Fruit fly (Drosophila melanogaster) whole organism, adult: ENCODE results near the gene Osi5.

Experiments used
- CG11617 ChIP-seq: fragments of 200-800 bp; sonication (Bioruptor generic); optimal IDR thresholded peaks from 2 replicates; lab custom pipeline; 2017; ENCODE audit warnings: mild to moderate bottlenecking, missing biosample characterization, missing genetic modification reagents, missing genetic modification characterization
- CG12768 ChIP-seq: fragments of 200-800 bp; sonication (Bioruptor generic); optimal IDR thresholded peaks from 2 replicates; lab custom pipeline; 2017; ENCODE audit warnings: missing biosample characterization, missing genetic modification characterization, mild to moderate bottlenecking, moderate library complexity, missing genetic modification reagents
- CG14711 ChIP-seq: fragments of 200-800 bp; sonication (Bioruptor generic); optimal IDR thresholded peaks from 2 replicates; lab custom pipeline; 2018; ENCODE audit warnings: missing biosample characterization, mild to moderate bottlenecking, missing genetic modification characterization, moderate library complexity
- CG1620 ChIP-seq: fragments of 200-800 bp; sonication (Bioruptor generic); optimal IDR thresholded peaks from 2 replicates; lab custom pipeline; 2016; ENCODE audit warnings: missing biosample characterization, missing genetic modification characterization
- CG33017 ChIP-seq: fragments of 200-800 bp; sonication (Bioruptor generic); optimal IDR thresholded peaks from 2 replicates; lab custom pipeline; 2018; ENCODE audit warnings: missing biosample characterization, mild to moderate bottlenecking, missing genetic modification characterization, moderate library complexity
- CG5204 ChIP-seq: fragments of 200-800 bp; sonication (Bioruptor generic); optimal IDR thresholded peaks from 2 replicates; lab custom pipeline; 2016; ENCODE audit warnings: missing biosample characterization, missing genetic modification characterization
- CG7045 ChIP-seq: fragments of 200-800 bp; sonication (Bioruptor generic); optimal IDR thresholded peaks from 2 replicates; lab custom pipeline; 2017; ENCODE audit warnings: missing biosample characterization, mild to moderate bottlenecking, missing genetic modification characterization
- CG7101 ChIP-seq: fragments of 200-800 bp; sonication (Bioruptor generic); optimal IDR thresholded peaks from 2 replicates; lab custom pipeline; 2018; ENCODE audit warnings: missing biosample characterization, mild to moderate bottlenecking, missing genetic modification characterization, moderate library complexity
- Clk ChIP-seq: fragments of 200-800 bp; sonication (Bioruptor generic); optimal IDR thresholded peaks from 2 replicates; lab custom pipeline; 2017; ENCODE audit warnings: missing biosample characterization, missing genetic modification characterization
- Crg-1 ChIP-seq: fragments of 200-800 bp; sonication (Bioruptor generic); optimal IDR thresholded peaks from 2 replicates; lab custom pipeline; 2016; ENCODE audit warnings: missing biosample characterization, missing genetic modification characterization
- Hr96 ChIP-seq: fragments of 200-800 bp; sonication (Bioruptor generic); optimal IDR thresholded peaks from 2 replicates; lab custom pipeline; 2016; ENCODE audit warnings: missing biosample characterization, missing genetic modification characterization
- Mnt ChIP-seq: fragments of 200-800 bp; sonication (Bioruptor generic); optimal IDR thresholded peaks from 2 replicates; lab custom pipeline; 2016; ENCODE audit warnings: missing biosample characterization, mild to moderate bottlenecking, missing genetic modification characterization
- bab1 ChIP-seq: fragments of 200-800 bp; sonication (Bioruptor generic); optimal IDR thresholded peaks from 3 replicates; lab custom pipeline; 2019; ENCODE audit warnings: missing biosample characterization, mild to moderate bottlenecking, missing genetic modification characterization, moderate library complexity
- cic ChIP-seq: fragments of 200-800 bp; sonication (Bioruptor generic); optimal IDR thresholded peaks from 2 replicates; lab custom pipeline; 2017; ENCODE audit warnings: missing biosample characterization, mild to moderate bottlenecking, missing genetic modification characterization, moderate library complexity
- cnc ChIP-seq, 2 experiments: fragments of >200 bp; optimal IDR thresholded peaks; 2 replicates each; lab custom pipeline; 2017
- kay ChIP-seq: fragments of 200-800 bp; sonication (Bioruptor generic); peaks from one replicate; lab custom pipeline; 2016; ENCODE audit warnings: missing biosample characterization, missing genetic modification characterization, borderline replicate concordance
- ovo ChIP-seq: fragments of 200-800 bp; sonication (Bioruptor generic); optimal IDR thresholded peaks from 2 replicates; lab custom pipeline; 2016; ENCODE audit warnings: missing biosample characterization, missing genetic modification characterization
- pad ChIP-seq: fragments of 200-800 bp; sonication (Bioruptor generic); optimal IDR thresholded peaks from 3 replicates; lab custom pipeline; 2017; ENCODE audit warnings: missing biosample characterization, missing genetic modification characterization, mild to moderate bottlenecking, moderate library complexity, missing genetic modification reagents
- tj ChIP-seq: fragments of 200-800 bp; sonication (Bioruptor generic); optimal IDR thresholded peaks from 3 replicates; lab custom pipeline; 2017; ENCODE audit warnings: missing biosample characterization, mild to moderate bottlenecking, missing genetic modification characterization, moderate library complexity
- toe ChIP-seq: fragments of 200-800 bp; sonication (Bioruptor generic); optimal IDR thresholded peaks from 2 replicates; lab custom pipeline; 2016; ENCODE audit warnings: missing biosample characterization, missing genetic modification characterization

Gene Osi5

DNA sequence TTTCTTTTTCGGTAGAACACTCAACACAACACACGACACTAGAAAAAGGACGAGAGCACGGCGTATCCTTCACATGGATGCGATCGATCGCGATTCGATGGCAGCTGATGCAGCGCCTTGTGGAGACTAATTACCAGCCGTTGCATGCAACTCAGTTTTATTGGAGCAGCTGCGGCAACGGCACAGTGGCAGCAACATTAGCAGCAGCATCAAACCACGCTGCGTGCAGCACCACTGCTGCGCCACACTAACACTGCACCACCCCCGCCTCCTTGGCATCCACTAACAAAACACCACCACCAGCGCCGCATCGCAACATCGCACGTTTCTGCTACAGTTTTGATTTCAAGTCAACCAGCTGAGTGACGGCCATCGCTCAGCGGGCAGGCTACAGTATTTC is 5.6 kb upstream of the Osi5 start, which contains the start of gene Osi4:
Gene Osi4 (minus strand): TSS at position 101 of the 400 bp plus-strand sequence.
- TF ChIP-seq CG7045 (GFP tag; lab: Kevin White, UChicago): no peak
- no peak for TF ChIP-seq Clk (GFP tag; lab: Kevin White, UChicago)

DNA sequence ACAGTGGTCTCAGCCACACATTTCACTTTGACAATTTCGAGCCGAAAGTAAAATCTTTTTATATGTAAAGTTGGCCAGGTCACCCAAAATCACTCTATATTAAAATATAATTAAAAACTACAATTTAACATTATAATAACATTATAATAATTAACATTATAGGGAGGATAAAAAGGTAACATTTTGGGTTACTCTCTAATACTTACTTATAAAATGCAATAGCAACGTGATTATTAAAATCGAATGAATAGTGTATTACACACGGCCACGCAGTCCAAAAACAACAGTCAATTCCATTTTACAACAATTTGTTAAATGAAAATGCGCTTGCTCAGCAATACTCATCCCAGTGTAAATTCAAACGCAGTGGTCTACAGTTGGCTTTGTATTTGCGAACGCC is 5.2 kb upstream of the Osi5 start:
- TF ChIP-seq Mnt (GFP tag; lab: Kevin White, UChicago) (no peak), CG33017 (tag; lab: Kevin White, UChicago) (no peak), toe (GFP tag; lab: Kevin White, UChicago) (no peak), CG12768 (no peak), CG11617 (GFP tag; lab: Kevin White, UChicago) (no peak), CG7101 (no peak), cnc (optimal IDR thresholded peaks at IDR 0.05; lab: Kevin White, UChicago) (no peak), CG1620 (no peak), ovo (GFP tag; lab: Kevin White, UChicago) (no peak), bab1 (no peak), Crg-1 (GFP tag; lab: Kevin White, UChicago) (no peak), tj (GFP tag; lab: Kevin White, UChicago) (no peak), pad (GFP tag; lab: Kevin White, UChicago) (no peak), CG5204 (GFP tag; lab: Kevin White, UChicago) (no peak), Clk (GFP tag; lab: Kevin White, UChicago) (no peak), CG14711 (tag; lab: Kevin White, UChicago) (no peak), Hr96 (no peak), CG7045 (GFP tag; lab: Kevin White, UChicago) (no peak)

DNA sequence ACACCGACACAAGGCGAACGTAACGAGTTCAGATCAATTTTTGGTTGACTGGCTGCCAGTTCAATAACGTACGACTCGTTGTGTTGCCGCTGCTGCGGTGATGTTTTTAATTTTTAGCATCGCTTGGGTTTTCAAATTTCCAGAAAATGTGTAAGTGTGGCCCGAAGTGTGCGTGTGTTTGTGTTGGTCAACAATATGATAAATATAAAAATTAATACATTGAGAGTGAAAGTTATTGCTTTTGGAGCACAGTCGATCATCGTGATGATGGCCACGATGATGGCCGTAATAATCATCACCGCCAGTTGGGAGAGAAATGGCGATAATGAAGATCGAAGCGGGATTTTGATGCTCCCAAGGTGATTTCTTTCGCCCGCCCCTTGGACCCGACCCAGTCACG is 1.2 kb upstream of the Osi5 start:
- TF ChIP-seq cnc (optimal IDR thresholded peaks at IDR 0.05; lab: Kevin White, UChicago): no peak
- TF ChIP-seq toe (GFP tag; lab: Kevin White, UChicago): no peak
- no peak for TF ChIP-seq CG11617 (GFP tag; lab: Kevin White, UChicago)
- TF ChIP-seq pad (GFP tag; lab: Kevin White, UChicago): no peak
- TF ChIP-seq Clk (GFP tag; lab: Kevin White, UChicago): no peak
- TF ChIP-seq CG7101: no peak
- TF ChIP-seq CG7045 (GFP tag; lab: Kevin White, UChicago): no peak
- TF ChIP-seq CG1620: no peak
- no peak for TF ChIP-seq CG33017 (tag; lab: Kevin White, UChicago)
- TF ChIP-seq CG12768: no peak
- TF ChIP-seq kay (GFP tag; lab: Kevin White, UChicago): no peak

DNA sequence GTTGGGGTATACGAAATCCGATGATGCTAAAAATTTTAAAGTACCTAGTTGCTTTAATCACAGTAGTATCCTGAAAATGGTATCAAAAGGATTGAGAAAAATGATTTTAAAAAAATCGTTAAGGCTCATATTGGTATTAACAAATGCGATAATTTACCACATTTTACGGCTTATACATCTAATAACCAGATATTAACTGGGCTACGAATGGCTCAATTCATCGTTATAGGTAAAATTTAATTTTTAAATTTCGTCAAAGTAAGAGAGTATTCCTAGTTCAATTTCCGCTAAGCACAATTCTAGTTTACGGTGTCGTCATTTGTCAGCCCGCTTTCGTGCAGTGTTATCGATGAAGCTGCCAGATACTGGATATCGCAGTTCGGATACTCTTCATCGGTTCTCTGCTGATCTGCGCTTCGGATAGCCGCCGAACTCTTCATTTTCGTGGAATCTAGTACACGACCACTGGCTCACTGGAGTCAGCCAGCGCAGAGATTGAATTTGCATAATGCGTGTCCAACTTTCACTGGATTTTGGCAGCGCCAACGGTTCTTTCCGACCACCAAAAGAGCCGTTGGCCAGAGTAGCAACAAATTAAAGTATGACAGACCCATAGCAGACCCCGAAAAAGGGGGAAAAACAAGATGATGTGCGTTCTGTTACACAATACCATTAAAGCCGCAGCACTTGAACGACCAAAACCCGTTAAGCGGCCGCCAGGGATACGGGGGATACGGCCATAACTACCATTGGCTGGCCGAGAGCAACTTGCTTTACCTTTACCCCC is 1.9 kb downstream of the Osi5 start:
- TF ChIP-seq tj (GFP tag; lab: Kevin White, UChicago) (no peak), cic (GFP tag; lab: Kevin White, UChicago) (no peak), CG5204 (GFP tag; lab: Kevin White, UChicago) (no peak), ovo (GFP tag; lab: Kevin White, UChicago) (no peak), Clk (GFP tag; lab: Kevin White, UChicago) (no peak), pad (GFP tag; lab: Kevin White, UChicago) (no peak), CG1620 (no peak), cnc (optimal IDR thresholded peaks at IDR 0.05; lab: Kevin White, UChicago) (no peak), bab1 (no peak), kay (GFP tag; lab: Kevin White, UChicago) (no peak), CG7045 (GFP tag; lab: Kevin White, UChicago) (no peak), Crg-1 (GFP tag; lab: Kevin White, UChicago) (no peak), CG11617 (GFP tag; lab: Kevin White, UChicago) (no peak), CG7101 (no peak)

DNA sequence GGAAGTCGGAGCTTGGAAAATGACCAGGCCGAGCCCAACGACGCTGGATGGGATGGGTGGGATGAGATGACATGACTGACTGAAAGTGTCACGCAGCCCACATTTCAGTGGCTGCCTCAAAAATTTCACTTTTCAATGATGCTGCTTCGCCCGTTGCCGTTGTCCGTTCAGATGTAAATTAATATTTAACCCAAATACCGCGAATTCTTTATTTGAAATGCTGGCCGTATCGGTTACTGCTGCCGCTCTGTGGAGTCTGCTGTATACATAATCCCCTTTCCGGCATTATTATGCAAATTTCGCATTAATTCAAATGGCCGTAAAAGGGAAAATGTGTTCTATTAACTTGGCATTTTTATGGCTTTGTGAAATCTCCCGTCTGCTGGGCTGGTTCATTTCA is 3.0 kb downstream of the Osi5 start:
- TF ChIP-seq CG7101: no peak
- TF ChIP-seq toe (GFP tag; lab: Kevin White, UChicago): no peak
- no peak for TF ChIP-seq ovo (GFP tag; lab: Kevin White, UChicago)
- no peak for TF ChIP-seq kay (GFP tag; lab: Kevin White, UChicago)
- no peak for TF ChIP-seq CG11617 (GFP tag; lab: Kevin White, UChicago)
- no peak for TF ChIP-seq cic (GFP tag; lab: Kevin White, UChicago)

DNA sequence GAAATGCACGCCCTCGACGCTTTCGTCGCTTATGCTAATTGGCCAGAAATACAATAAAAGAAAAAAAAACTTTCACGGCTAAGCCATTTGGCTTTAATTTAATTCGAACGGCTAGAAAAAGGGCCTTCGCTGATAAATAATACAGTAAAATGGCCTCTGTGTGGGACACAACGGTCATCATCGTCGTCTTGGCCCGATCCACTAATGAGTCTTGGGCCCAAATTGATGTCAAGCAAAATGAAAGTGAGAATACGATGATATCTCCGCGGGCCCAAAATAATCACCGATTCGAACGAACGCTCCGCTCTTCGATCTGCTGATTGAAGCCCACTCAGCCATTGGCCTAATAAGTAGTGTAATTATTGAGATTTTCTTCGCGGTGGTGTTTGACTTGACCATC is 4.1 kb downstream of the Osi5 start:
- no peak for TF ChIP-seq ovo (GFP tag; lab: Kevin White, UChicago)
- no peak for TF ChIP-seq kay (GFP tag; lab: Kevin White, UChicago)
- TF ChIP-seq cnc (optimal IDR thresholded peaks at IDR 0.05; lab: Kevin White, UChicago): no peak
- TF ChIP-seq CG5204 (GFP tag; lab: Kevin White, UChicago): no peak
- no peak for TF ChIP-seq toe (GFP tag; lab: Kevin White, UChicago)
- no peak for TF ChIP-seq Hr96
- TF ChIP-seq CG1620: no peak
- TF ChIP-seq CG14711 (tag; lab: Kevin White, UChicago): no peak
- no peak for TF ChIP-seq pad (GFP tag; lab: Kevin White, UChicago)
- no peak for TF ChIP-seq CG11617 (GFP tag; lab: Kevin White, UChicago)
